Fruit fly (Drosophila melanogaster): ENCODE measurements around the gene RpL30.

The RpL30 gene

dm6 chr2L:19053860-19054515, 44.9 kb upstream of the RpL30 start, which contains the start of gene CG10492 (continued):
- TF ChIP-seq CG4424 (GFP tag; optimal IDR thresholded peaks at IDR 0.05) (no peak), CG9932 (GFP tag; IDR thresholded peaks at IDR 0.05) (no peak), kni (GFP tag; optimal IDR thresholded peaks at IDR 0.05) (peak; percentile 92), da (GFP tag; optimal IDR thresholded peaks at IDR 0.05) (no peak), CG33213 (GFP tag; optimal IDR thresholded peaks at IDR 0.05) (peak; percentile 35), ato (GFP tag; IDR thresholded peaks at IDR 0.05; ENCODE audit: partially characterized antibody) (no peak), dm (GFP tag; optimal IDR thresholded peaks at IDR 0.05) (peak; percentile 60), CG11504 (tag; optimal IDR thresholded peaks at IDR 0.05) (peak; percentile 26), CG8765 (GFP tag; IDR thresholded peaks at IDR 0.05) (peak; percentile 19; the same call in 1 of the 2 replicates), toy (GFP tag; IDR thresholded peaks at IDR 0.05) (no peak), CoRest (tag; optimal IDR thresholded peaks at IDR 0.05) (peak; percentile 42), Hr51 (GFP tag; optimal IDR thresholded peaks at IDR 0.05) (no peak), pzg (GFP tag; optimal IDR thresholded peaks at IDR 0.05) (peak; percentile 73), ac (GFP tag; optimal IDR thresholded peaks at IDR 0.05) (no peak), Nf-YC (tag; optimal IDR thresholded peaks at IDR 0.05) (peak; percentile 44), CG17328 (GFP tag; IDR thresholded peaks at IDR 0.05) (no peak), pnt (GFP tag; optimal IDR thresholded peaks at IDR 0.05) (no peak), CG13287 (GFP tag; IDR thresholded peaks at IDR 0.05; ENCODE audit: partially characterized antibody) (peak; percentile 54), btn (GFP tag; optimal IDR thresholded peaks at IDR 0.05) (no peak), CG8281 (tag; optimal IDR thresholded peaks at IDR 0.05) (no peak), Meics (GFP tag; optimal IDR thresholded peaks at IDR 0.05) (no peak), CG10274 (GFP tag; optimal IDR thresholded peaks at IDR 0.05) (no peak), chinmo (GFP tag; IDR thresholded peaks at IDR 0.05; ENCODE audit: partially characterized antibody) (peak; percentile 73; the same call in 1 of the 4 replicates), rib (GFP tag; IDR thresholded peaks at IDR 0.05) (peak; percentile 69; the same call in 1 of the 2 replicates), Bteb2 (GFP tag; optimal IDR thresholded peaks at IDR 0.05) (no peak), CG2120 (GFP tag; optimal IDR thresholded peaks at IDR 0.05) (no peak), pho (GFP tag; optimal IDR thresholded peaks at IDR 0.05) (no peak), MBD-R2 (GFP tag; IDR thresholded peaks at IDR 0.05) (peak; percentile 54), Hmx (GFP tag; optimal IDR thresholded peaks at IDR 0.05) (no peak), sr (GFP tag; IDR thresholded peaks at IDR 0.05) (peak; percentile 29; the same call in 1 of the 3 replicates), CG3995 (GFP tag; optimal IDR thresholded peaks at IDR 0.05) (peak; percentile 75), jigr1 (GFP tag; IDR thresholded peaks at IDR 0.05) (no peak), CG2889 (GFP tag; IDR thresholded peaks at IDR 0.05) (no peak), CG10209 (GFP tag; optimal IDR thresholded peaks at IDR 0.05) (no peak), MTF-1 (GFP tag; optimal IDR thresholded peaks at IDR 0.05; ENCODE audit: borderline replicate concordance) (peak; percentile 25), CG7357 (GFP tag; IDR thresholded peaks at IDR 0.05) (no peak), CG7372 (GFP tag; IDR thresholded peaks at IDR 0.05) (no peak), CG17361 (GFP tag; IDR thresholded peaks at IDR 0.05) (peak; percentile 23; the same call in 1 of the 3 replicates), CG6689 (GFP tag; IDR thresholded peaks at IDR 0.05) (no peak), zen2 (GFP tag; IDR thresholded peaks at IDR 0.05; ENCODE audit: partially characterized antibody) (no peak), Asciz (GFP tag; optimal IDR thresholded peaks at IDR 0.05) (no peak), Med (GFP tag) (peak; percentile 60), CG17568 (GFP tag; optimal IDR thresholded peaks at IDR 0.05) (no peak), CG12071 (GFP tag; optimal IDR thresholded peaks at IDR 0.05) (no peak), Xbp1 (GFP tag; optimal IDR thresholded peaks at IDR 0.05) (no peak), dan (GFP tag; IDR thresholded peaks at IDR 0.05) (no peak), CG4617 (GFP tag; optimal IDR thresholded peaks at IDR 0.05; ENCODE audit: borderline replicate concordance) (peak; percentile 92), NC2β (GFP tag; optimal IDR thresholded peaks at IDR 0.05) (no peak), abd-A (tag; optimal IDR thresholded peaks at IDR 0.05) (no peak)

Measured in whole organism, embryonic.